Worm (Caenorhabditis elegans) whole organism, L4/young adult: Measurements from ENCODE around the gene str-240.

Experiments
- W03F9.2 ChIP-seq: fragments of 150-350 bp; optimal IDR thresholded peaks from 2 replicates; lab custom pipeline; 2014; ENCODE audit warnings: missing biosample characterization, missing genetic modification characterization
- dao-5 ChIP-seq: sonication (generic microtip); optimal IDR thresholded peaks from 2 replicates; lab custom pipeline; 2016; ENCODE audit warnings: missing genotype, missing genetic modification characterization, moderate library complexity, missing compliant biosample characterization
- him-1 ChIP-seq: sonication (generic microtip); optimal IDR thresholded peaks from 2 replicates; lab custom pipeline; 2016; ENCODE audit warnings: missing genotype, missing genetic modification reagents, missing genetic modification characterization, missing compliant biosample characterization

Gene str-240

DNA sequence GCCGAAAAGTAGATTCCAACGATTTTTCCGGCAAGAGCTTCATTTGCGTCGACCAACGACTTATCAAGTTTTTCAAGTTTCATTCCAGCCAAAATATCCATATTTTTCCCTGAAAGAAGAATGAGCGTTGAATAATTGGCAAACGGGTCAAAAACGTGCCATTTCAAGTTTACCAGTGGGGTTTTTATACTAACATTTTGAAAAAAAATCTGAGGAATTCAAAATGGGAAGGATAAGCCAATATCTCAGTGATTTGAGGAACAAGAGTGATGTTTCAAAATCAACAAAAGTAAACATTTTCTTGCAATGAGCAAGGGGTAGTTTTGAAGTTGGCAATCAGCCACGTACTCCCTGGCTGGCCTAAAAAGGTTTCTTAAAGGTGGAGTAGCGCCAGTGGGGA lies 12.6 kb upstream of the str-240 start, which contains the start of gene trx-5:
Gene trx-5, minus strand, starts transcription at position 101 of the 400 bp plus-strand sequence.
- no peak for TF ChIP-seq W03F9.2 (tag; lab: Kevin White, UChicago)
- TF ChIP-seq dao-5, result no peak
- no peak for TF ChIP-seq him-1

DNA sequence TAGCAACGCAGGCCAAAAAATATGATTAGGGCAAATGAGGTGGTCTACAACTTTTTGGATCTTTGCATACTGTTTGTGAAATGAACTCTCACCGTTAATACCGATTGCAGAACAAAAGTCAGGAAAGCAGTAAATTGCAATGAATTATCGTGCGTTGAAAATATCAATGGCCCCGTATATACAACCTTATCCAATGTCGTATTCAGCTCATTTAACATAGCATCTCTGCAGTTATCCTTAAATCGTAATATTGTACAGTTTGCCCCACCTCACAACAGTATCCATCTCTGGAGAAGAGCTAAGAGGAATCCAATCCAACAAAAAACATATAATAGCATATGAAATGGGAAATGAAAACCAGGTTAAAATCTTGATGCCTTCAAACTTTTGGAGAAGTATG lies 10.7 kb upstream of the str-240 start:
- TF ChIP-seq dao-5, result no peak
- TF ChIP-seq him-1, result no peak
- TF ChIP-seq W03F9.2 (tag; lab: Kevin White, UChicago), result no peak

DNA sequence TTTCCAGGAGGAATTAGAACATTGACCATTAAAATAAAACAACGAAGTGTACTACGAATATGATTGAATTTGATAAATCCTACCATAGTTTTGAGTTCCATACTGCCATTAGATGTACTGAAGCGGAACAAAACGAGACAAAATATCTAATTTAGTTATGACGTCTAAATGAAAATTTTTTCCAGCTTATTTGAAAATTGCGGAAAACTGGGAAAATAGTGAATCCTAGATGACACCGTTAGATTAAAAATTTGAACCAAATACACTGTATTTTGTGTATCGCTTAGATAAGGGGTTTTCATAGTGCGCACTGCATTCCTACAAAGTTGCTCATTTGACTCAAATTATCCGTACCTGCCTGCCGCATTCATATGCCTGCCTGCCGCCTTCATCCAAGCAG lies 9.4 kb upstream of the str-240 start, which contains the start of gene K02H11.4:
Gene K02H11.4, minus strand, starts transcription at position 101 of the 400 bp plus-strand sequence.
- no peak for TF ChIP-seq dao-5
- TF ChIP-seq W03F9.2 (tag; lab: Kevin White, UChicago), result no peak
- TF ChIP-seq him-1, result no peak

DNA sequence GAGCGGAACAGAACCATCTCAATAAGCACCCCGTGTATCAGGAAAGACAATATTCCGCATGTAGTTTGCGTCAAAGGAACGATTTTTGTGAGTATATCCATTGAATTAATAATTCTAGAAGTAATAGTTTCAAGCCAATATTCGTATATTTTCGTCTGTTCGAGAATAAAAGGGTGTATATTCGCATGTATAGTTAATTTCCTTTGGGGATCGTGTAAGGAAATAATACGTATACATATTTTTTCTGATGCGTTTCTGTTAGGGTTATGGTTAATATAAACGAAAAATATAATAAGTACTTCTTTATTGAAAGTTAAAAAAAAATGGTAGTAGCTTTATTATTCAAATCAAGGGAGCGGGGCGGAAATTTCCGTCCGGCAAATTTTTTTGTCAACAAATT lies 6.2 kb upstream of the str-240 start, which contains the start of gene str-236:
Gene str-236, minus strand, starts transcription at position 101 of the 400 bp plus-strand sequence.
- no peak for TF ChIP-seq him-1

DNA sequence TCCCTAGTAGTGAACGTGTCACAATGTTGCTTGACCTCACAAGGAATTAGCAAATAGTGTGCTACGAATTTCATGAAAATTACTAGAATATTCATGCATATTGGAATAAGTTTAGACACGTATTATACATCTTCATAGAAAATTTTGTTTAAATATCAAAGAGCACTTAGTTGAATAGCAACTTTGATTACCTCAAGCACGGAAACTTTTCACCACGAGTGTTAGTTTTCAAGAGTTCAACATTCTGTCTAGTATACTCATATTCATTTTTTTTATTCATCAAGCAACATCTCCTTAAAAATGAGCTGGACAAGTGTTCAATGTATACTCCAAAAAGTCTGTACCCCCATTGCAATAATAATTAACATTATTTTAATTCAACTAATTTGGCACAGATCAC lies 740 bp upstream of the str-240 start, which contains the start of gene str-243:
Gene str-243, plus strand, starts transcription at position 301 of the 400 bp plus-strand sequence.
- TF ChIP-seq dao-5 (no peak), him-1 (no peak), W03F9.2 (tag; lab: Kevin White, UChicago) (no peak)

DNA sequence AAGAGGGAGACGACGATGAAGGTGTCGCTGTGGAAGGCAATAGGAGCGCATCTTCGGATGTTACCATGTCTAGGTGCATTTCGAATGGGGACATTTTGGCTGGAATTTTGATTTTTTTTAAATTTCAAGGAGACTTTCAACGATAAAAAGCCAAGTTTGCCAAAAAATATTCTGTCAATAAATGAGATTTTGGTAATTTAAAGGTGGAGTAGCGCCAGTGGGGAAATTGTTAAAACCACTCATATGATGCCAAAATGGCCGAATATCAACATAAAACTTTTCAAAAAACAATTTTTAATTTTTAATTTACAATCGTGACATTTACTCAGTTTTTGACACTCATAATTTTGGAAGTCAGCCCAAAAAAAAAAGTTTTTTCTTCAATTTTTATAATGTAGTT lies 10.2 kb downstream of the str-240 start, which contains the start of gene nhr-260:
Gene nhr-260, minus strand, starts transcription at position 101 of the 400 bp plus-strand sequence.
- TF ChIP-seq him-1 (no peak), dao-5 (no peak), W03F9.2 (tag; lab: Kevin White, UChicago) (no peak)

DNA sequence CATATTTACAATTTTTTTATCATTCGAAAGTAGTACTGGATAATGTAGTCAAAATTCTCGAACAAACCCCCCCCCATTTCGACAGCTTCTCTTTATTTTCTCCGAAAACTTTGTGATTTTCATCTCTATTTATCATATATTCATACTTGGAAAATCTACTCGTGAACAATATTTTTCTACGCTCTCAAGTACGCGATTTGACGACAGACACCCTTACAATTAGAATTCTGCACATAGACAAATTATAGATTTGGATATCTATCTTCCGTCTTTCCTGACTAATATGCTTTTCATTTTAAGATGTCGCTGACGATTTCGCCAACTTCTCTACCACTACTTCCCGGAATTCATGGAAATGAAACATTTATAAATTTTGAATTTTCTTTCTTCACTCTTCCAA lies 15.8 kb downstream of the str-240 start, which contains the start of gene sru-28:
Gene sru-28, plus strand, starts transcription at position 301 of the 400 bp plus-strand sequence.
- no peak for TF ChIP-seq him-1
- no peak for TF ChIP-seq dao-5
- no peak for TF ChIP-seq W03F9.2 (tag; lab: Kevin White, UChicago)

DNA sequence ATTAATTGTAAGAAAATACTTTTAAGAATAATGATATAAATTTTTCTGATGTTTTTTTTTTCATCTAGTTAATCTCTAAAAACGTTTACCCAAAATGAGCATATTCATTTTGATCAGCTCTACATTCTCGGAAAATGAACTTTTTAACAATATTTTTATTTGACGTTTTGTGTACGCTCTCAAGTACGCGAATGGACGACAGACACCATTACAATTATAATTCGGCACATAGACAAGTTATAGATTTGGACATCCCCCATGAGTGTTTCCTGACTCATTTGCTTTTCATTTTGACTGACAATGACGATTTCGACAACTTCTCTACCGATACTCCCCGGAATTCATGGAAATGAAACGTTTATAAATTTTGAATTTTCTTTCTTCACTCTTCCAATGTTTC lies 22.6 kb downstream of the str-240 start, which contains the start of gene sru-27:
Gene sru-27, plus strand, starts transcription at position 301 of the 400 bp plus-strand sequence.
- no peak for TF ChIP-seq dao-5
- TF ChIP-seq W03F9.2 (tag; lab: Kevin White, UChicago), result no peak
- no peak for TF ChIP-seq him-1

DNA sequence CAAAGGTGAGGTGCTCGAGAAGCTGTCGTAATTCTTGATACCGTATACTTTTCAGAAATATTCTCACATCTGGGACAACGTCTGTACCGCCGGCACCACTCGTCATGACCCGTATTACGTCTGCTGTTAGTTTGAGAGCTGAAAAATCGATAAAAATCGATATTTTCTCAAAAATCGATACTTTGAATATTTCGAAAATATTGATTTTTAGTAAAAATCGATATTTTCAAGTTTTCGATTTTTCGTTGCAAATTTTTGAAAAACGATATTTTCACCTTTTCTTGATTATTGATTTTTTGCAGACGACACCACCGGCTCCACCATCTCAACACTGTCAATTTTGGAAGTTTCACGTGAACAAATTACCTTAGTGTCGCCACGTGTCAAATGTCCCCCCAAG lies 26.0 kb downstream of the str-240 start:
- TF ChIP-seq him-1, result no peak
- no peak for TF ChIP-seq dao-5
- TF ChIP-seq W03F9.2 (tag; lab: Kevin White, UChicago), result no peak

DNA sequence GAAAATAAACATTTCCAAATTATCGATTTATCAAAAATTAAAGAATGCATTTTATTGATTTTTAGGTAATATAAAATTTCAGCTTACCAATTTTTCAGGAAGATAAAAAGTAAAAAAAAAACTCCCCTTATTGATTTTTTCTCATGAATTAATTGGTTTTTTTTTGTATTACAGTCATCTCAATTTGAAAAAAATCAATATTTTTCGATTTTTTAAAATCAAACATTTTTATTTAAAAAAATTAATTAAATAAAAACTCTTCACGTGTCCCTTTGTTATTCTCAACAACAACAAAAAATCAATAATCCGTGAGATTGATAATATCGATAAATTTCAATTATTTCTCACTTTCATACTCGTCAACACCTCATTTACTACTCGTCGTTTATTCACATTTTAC lies 26.4 kb downstream of the str-240 start, which contains the start of gene C38C3.3:
Gene C38C3.3, plus strand, starts transcription at position 301 of the 400 bp plus-strand sequence.
- TF ChIP-seq W03F9.2 (tag; lab: Kevin White, UChicago), result no peak
- no peak for TF ChIP-seq dao-5
- no peak for TF ChIP-seq him-1

DNA sequence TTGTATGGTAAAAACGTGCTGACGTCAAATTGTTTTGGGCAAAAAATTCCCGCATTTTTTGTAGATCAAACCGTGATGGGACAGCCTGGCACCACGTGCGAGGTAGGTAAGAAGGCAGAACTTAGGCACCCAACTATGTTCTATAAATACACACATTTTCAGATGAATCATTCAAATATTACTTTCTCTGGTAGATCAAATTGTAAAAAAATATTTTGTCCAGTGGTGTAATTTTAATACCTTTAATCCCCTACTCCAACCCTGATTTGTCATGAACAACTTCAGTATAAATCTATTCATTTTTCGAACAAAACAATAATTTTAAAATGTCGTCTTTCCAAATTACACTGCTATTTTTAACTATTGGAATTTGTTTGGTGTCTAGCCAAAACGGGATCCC lies 27.3 kb downstream of the str-240 start, which contains the start of gene spig-7:
Gene spig-7, plus strand, starts transcription at position 301 of the 400 bp plus-strand sequence.
- no peak for TF ChIP-seq W03F9.2 (tag; lab: Kevin White, UChicago)
- no peak for TF ChIP-seq dao-5
- TF ChIP-seq him-1, result no peak

DNA sequence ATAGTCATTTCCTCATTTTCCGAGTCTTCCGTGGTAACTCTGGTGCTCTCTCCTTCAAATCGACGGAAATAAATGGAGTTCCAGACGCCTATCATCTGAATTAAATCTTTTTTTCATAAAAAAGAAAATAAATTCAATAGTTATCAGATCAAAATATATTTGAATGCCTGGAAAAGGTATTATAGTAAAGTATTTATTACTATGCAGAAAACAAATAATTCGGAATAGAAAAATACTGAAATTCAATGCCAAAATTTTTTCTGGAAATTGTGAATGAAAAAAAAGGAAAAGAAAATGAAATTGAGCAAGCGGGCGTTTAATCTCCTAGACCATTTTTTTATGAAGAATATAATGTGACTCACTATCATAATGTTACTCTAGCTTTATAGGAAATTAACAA lies 30.2 kb downstream of the str-240 start, which contains the start of gene C38C3.6:
Gene C38C3.6, minus strand, starts transcription at position 101 of the 400 bp plus-strand sequence.
- TF ChIP-seq him-1 (no peak), W03F9.2 (tag; lab: Kevin White, UChicago) (no peak), dao-5 (no peak)

DNA sequence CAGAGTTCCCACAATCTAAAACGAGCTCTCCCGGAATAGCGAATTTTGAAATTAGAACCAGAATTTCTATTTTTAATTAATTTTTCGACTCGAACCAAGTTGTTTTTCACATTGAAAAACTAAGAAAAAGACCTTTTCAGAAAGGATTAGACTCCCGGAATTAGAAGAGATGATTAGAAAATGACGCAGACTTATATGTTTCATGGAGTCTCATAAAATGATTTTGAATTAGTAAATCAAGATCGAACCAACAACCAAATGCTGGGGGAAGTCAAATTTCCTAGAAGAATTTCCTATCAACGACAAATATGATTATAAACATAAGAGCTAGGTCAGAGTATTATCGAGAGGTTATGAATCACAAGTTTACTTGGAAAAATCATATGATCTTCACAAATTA lies 33.1 kb downstream of the str-240 start:
- TF ChIP-seq him-1 (no peak), W03F9.2 (tag; lab: Kevin White, UChicago) (no peak), dao-5 (no peak)

DNA sequence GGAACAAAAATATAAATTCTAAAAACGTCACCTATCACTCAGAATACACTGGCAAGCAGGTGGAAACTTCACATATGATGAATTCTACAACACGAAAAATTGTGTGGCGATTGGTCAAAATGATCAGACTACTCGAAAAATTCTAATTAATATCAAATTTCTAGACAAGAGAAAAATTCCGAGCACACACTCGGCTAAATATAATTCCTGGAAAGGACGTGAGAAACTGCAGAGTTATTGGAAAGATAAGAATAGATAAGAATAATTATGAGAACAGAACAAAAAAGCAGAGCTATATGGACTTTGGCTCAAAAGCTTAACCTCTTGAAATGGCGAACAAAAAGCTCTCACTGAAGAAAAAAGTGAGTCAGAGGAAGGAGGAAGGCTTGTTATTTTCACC lies 34.5 kb downstream of the str-240 start:
- TF ChIP-seq W03F9.2 (tag; lab: Kevin White, UChicago) (no peak), him-1 (no peak), dao-5 (no peak)

DNA sequence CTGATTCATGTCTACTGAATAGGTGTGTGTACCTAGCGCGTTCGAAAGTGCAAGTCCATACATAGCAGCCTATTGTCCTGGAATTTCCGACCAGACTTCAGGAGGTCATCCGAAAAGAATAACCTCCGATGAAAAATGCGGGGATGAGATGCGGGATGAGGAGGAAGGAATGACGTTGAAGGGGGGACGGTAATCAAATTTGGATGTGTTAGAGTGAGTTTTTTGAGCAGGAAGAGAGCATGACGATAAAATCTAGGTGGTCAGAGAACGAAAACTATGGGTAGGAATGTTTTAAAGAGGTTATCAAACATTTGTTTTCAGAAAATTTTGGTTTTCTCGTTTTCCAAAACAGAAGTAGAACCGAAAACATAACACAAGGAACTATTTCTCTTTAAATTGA lies 35.7 kb downstream of the str-240 start:
- no peak for TF ChIP-seq W03F9.2 (tag; lab: Kevin White, UChicago)
- TF ChIP-seq dao-5, result no peak
- no peak for TF ChIP-seq him-1

DNA sequence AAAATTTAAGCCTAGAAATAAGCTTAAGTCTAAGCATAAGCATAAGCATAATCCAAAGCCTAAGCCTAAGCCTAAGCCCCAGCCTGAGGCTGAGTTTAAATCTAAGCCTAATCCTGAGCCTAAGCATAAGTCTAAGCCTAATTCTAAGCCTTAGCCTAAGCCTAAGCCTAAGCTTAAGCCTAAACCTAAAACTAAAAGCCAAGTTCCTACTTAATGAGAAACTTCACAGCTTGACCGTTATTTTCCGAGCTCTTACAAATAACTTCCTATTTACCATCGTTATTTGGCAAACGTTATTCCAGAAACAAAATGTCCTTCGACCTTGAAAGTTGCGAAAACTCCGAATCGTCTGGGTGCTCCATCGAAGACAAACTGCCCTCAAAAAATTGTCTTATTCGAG lies 40.0 kb downstream of the str-240 start, which contains the start of gene C38C3.4:
Gene C38C3.4, plus strand, starts transcription at position 301 of the 400 bp plus-strand sequence.
- TF ChIP-seq W03F9.2 (tag; lab: Kevin White, UChicago) (no peak), dao-5 (no peak), him-1 (no peak)
